Fruit fly (Drosophila melanogaster): ENCODE results near the gene Rpt4R.

DNA sequence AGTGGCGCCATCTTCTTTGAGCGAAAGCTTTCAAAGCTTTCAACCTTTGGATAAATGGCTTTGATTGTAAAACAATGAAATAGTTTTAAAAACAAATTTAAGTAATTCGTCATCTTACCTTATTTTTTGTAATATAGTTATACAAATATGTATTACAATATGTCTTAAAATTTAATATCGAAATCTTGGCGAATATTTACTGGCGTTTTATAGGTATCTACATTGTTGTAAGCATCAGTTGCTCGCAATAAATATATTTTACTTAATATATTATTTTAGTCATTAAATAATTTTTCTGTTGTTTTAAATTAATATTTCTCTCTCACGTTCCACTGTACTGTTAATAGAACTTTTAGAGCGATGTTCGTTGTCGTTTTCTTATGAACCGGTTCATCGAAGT, at the start of gene Rpt4R:
- TF ChIP-seq CG8478 (optimal IDR thresholded peaks at IDR 0.05) (no peak), CTCF (optimal IDR thresholded peaks at IDR 0.05) (no peak)
